Worm (Caenorhabditis elegans) whole organism, young adult: ENCODE data around the gene C25E10.17.
A peak's percentile ranks its signal among the peaks of the same experiment; 100 is the strongest.

ENCODE experiments used
- B0019.2 ChIP-seq: fragments of 200-800 bp; sonication (Bioruptor generic); conservative IDR thresholded peaks from 2 replicates; pipeline ENCODE4 v1.3.6; 2022; ENCODE audit warnings: missing genetic modification reagents, missing genetic modification characterization, missing compliant biosample characterization
- B0035.1 ChIP-seq: sonication (generic microtip); optimal IDR thresholded peaks from 2 replicates; lab custom pipeline; 2016; ENCODE audit warnings: missing genetic modification characterization, mild to moderate bottlenecking, missing compliant biosample characterization, missing genotype, missing genetic modification reagents
- B0336.3 ChIP-seq: fragments of 200-800 bp; sonication (Bioruptor generic); IDR thresholded peaks from 2 replicates; pipeline ENCODE4 v1.3.6; 2022; ENCODE audit warnings: missing genetic modification characterization, missing compliant biosample characterization
- F23B12.7 ChIP-seq: sonication (generic microtip); optimal IDR thresholded peaks from 2 replicates; lab custom pipeline; 2017; ENCODE audit warnings: missing genetic modification characterization, mild to moderate bottlenecking, missing compliant biosample characterization, antibody characterized with exemption, moderate library complexity; ENCODE audit not compliant: insufficient read depth
- T07F8.4 ChIP-seq: sonication (generic microtip); optimal IDR thresholded peaks from 2 replicates; lab custom pipeline; 2016; ENCODE audit warnings: mild to moderate bottlenecking, missing genetic modification characterization, moderate library complexity, missing compliant biosample characterization
- Y79H2A.3 ChIP-seq: fragments of 200-800 bp; sonication (Bioruptor generic); conservative IDR thresholded peaks from 2 replicates; pipeline ENCODE4 v1.3.6; 2022; ENCODE audit warnings: missing genetic modification reagents, missing genetic modification characterization, missing compliant biosample characterization
- Y95B8A.8 ChIP-seq: fragments of 200-800 bp; sonication (Bioruptor generic); IDR thresholded peaks from 2 replicates; pipeline ENCODE4 v1.3.6; 2022; ENCODE audit warnings: missing genetic modification reagents, missing genetic modification characterization, missing compliant biosample characterization
- ZK185.1 ChIP-seq: sonication (generic microtip); optimal IDR thresholded peaks from 2 replicates; lab custom pipeline; 2016; ENCODE audit warnings: mild to moderate bottlenecking, missing genetic modification characterization, missing compliant biosample characterization; ENCODE audit not compliant: poor library complexity, severe bottlenecking
- atf-7 ChIP-seq: sonication (generic microtip); optimal IDR thresholded peaks from 2 replicates; lab custom pipeline; 2017; ENCODE audit warnings: mild to moderate bottlenecking, missing genetic modification characterization, missing compliant biosample characterization
- attf-5 ChIP-seq: fragments of 200-800 bp; sonication (Bioruptor generic); optimal IDR thresholded peaks from 2 replicates; lab custom pipeline; 2018; ENCODE audit warnings: mild to moderate bottlenecking, missing genetic modification characterization, missing compliant biosample characterization
- cebp-1 ChIP-seq, 2 experiments: fragments of 200-800 bp in 1 of 2; sonication (Bioruptor generic) in 1 of 2; sonication (generic microtip) in 1 of 2; IDR thresholded peaks in 1 of 2; optimal IDR thresholded peaks in 1 of 2; 2 replicates each; pipeline versions ENCODE4 v1.3.6 to Lab custom; 2017 to 2022; ENCODE audit warnings: missing compliant biosample characterization in 2 of 2, missing genetic modification characterization in 2 of 2, mild to moderate bottlenecking in 1 of 2, missing genetic modification reagents in 1 of 2, moderate library complexity in 1 of 2
- ceh-58 ChIP-seq: fragments of 200-800 bp; sonication (Bioruptor generic); IDR thresholded peaks from 2 replicates; pipeline ENCODE4 v1.3.6; 2022; ENCODE audit warnings: missing genetic modification characterization, missing compliant biosample characterization
- dox-1 ChIP-seq: fragments of 200-800 bp; sonication (Bioruptor generic); IDR thresholded peaks from 2 replicates; pipeline ENCODE4 v1.3.6; 2022; ENCODE audit warnings: missing genetic modification reagents, missing genetic modification characterization, missing compliant biosample characterization
- egrh-3 ChIP-seq: fragments of 200-800 bp; sonication (Bioruptor generic); IDR thresholded peaks from 2 replicates; pipeline ENCODE4 v1.3.6; 2022; ENCODE audit warnings: missing genetic modification reagents, missing genetic modification characterization, missing compliant biosample characterization
- hlh-26 ChIP-seq: fragments of 200-800 bp; sonication (Bioruptor generic); conservative IDR thresholded peaks from 2 replicates; pipeline ENCODE4 v1.3.6; 2022; ENCODE audit warnings: missing genetic modification reagents, missing genetic modification characterization, missing compliant biosample characterization
- let-607 ChIP-seq, 2 experiments: fragments of 200-800 bp in 1 of 2; sonication (Bioruptor generic) in 1 of 2; sonication (generic microtip) in 1 of 2; optimal IDR thresholded peaks; 2 replicates each; lab custom pipeline; 2016 to 2018; ENCODE audit warnings: mild to moderate bottlenecking in 2 of 2, missing compliant biosample characterization in 2 of 2, missing genetic modification characterization in 2 of 2, moderate library complexity in 2 of 2, missing genotype in 1 of 2
- mes-4 ChIP-seq: sonication (generic microtip); optimal IDR thresholded peaks from 2 replicates; lab custom pipeline; 2016; ENCODE audit warnings: missing genotype, missing genetic modification characterization, missing compliant biosample characterization
- nfyb-1 ChIP-seq: fragments of 200-800 bp; sonication (Bioruptor generic); IDR thresholded peaks from 2 replicates; pipeline ENCODE4 v1.3.6; 2022; ENCODE audit warnings: missing genetic modification reagents, missing genetic modification characterization, missing compliant biosample characterization
- nhr-120 ChIP-seq: fragments of 200-800 bp; sonication (Bioruptor generic); IDR thresholded peaks from 2 replicates; pipeline ENCODE4 v1.3.6; 2022; ENCODE audit warnings: missing genetic modification characterization, missing compliant biosample characterization
- nhr-80 ChIP-seq: sonication (generic microtip); optimal IDR thresholded peaks from 2 replicates; lab custom pipeline; 2016; ENCODE audit warnings: missing genetic modification characterization, missing compliant biosample characterization
- nhr-90 ChIP-seq: sonication (generic microtip); optimal IDR thresholded peaks from 2 replicates; lab custom pipeline; 2016; ENCODE audit warnings: missing genotype, mild to moderate bottlenecking, missing genetic modification characterization, missing compliant biosample characterization
- pha-4 ChIP-seq: fragments of 150-350 bp; sonication (generic microtip); optimal IDR thresholded peaks from 2 replicates; lab custom pipeline; 2014; ENCODE audit warnings: missing biosample characterization, missing genetic modification reagents, missing genetic modification characterization
- snpc-1.1 ChIP-seq: sonication (generic microtip); optimal IDR thresholded peaks from 2 replicates; lab custom pipeline; 2017; ENCODE audit warnings: missing genetic modification characterization, mild to moderate bottlenecking, missing compliant biosample characterization, antibody characterized with exemption, moderate library complexity, missing genotype, missing genetic modification reagents; ENCODE audit not compliant: insufficient read depth
- snpc-4 ChIP-seq, 5 experiments: fragments of 150-350 bp in 1 of 5; sonication (generic microtip) in 4 of 5; optimal IDR thresholded peaks; 2 replicates each; lab custom pipeline; 2014 to 2018; ENCODE audit warnings: missing genetic modification characterization in 5 of 5, missing biosample characterization in 3 of 5, antibody characterized with exemption in 2 of 5, mild to moderate bottlenecking in 2 of 5, missing compliant biosample characterization in 2 of 5, missing genotype in 2 of 5, moderate library complexity in 2 of 5, missing genetic modification reagents in 1 of 5
- tlf-1 ChIP-seq: fragments of 200-800 bp; sonication (Bioruptor generic); optimal IDR thresholded peaks from 2 replicates; lab custom pipeline; 2018; ENCODE audit warnings: mild to moderate bottlenecking, missing genetic modification characterization, missing compliant biosample characterization
- unc-62 ChIP-seq: fragments of 150-350 bp; optimal IDR thresholded peaks from 2 replicates; lab custom pipeline; 2014; ENCODE audit warnings: missing biosample characterization, missing genetic modification reagents, missing genetic modification characterization
- xnd-1 ChIP-seq: sonication (generic microtip); optimal IDR thresholded peaks from 2 replicates; lab custom pipeline; 2016; ENCODE audit warnings: missing genotype, missing genetic modification reagents, missing genetic modification characterization, missing compliant biosample characterization
- ztf-28 ChIP-seq: fragments of 200-800 bp; sonication (Bioruptor generic); IDR thresholded peaks from 2 replicates; pipeline ENCODE4 v1.3.6; 2022; ENCODE audit warnings: missing genetic modification reagents, missing genetic modification characterization, missing compliant biosample characterization

The C25E10.17 gene

DNA sequence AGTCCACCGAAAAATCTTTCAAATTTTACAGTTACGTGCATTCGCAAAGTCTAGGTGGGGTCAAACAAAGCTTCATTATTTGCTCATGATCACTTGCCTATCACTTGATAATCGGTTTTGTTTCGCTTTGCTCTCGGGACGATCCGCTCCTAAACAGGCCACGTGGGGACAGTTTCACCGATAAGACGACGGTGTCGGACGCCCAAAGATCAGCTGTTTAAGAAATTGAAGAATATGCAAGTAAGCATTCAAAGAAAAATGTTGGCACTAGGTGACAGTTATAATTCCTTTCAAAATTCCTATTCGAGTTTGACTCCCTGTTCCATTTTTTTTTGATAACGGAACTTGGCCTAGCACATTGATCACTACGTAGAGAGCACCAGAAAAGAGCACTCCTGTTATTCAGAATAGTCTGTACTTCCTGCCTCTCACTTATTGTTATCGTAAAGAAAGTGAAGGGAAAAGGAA is 32.6 kb upstream of the C25E10.17 start (continued):
- TF ChIP-seq F23B12.7 (tag; lab: Kevin White, UChicago) (no peak), tlf-1 (GFP tag; lab: Kevin White, UChicago) (peak; percentile 57), nfyb-1 (GFP tag; lab: Robert Waterston, UW) (peak; percentile 60), snpc-4 (GFP tag; optimal IDR thresholded peaks at IDR 0.05; lab: Kevin White, UChicago) (no peak), snpc-4 (tag; optimal IDR thresholded peaks at IDR 0.05; lab: Kevin White, UChicago) (peak in 2 of 4 experiments; percentile 24 to 37), let-607 (tag; optimal IDR thresholded peaks at IDR 0.05; lab: Kevin White, UChicago) (peak; percentile 53 to 74), snpc-1.1 (no peak), B0019.2 (GFP tag; lab: Robert Waterston, UW) (no peak)

DNA sequence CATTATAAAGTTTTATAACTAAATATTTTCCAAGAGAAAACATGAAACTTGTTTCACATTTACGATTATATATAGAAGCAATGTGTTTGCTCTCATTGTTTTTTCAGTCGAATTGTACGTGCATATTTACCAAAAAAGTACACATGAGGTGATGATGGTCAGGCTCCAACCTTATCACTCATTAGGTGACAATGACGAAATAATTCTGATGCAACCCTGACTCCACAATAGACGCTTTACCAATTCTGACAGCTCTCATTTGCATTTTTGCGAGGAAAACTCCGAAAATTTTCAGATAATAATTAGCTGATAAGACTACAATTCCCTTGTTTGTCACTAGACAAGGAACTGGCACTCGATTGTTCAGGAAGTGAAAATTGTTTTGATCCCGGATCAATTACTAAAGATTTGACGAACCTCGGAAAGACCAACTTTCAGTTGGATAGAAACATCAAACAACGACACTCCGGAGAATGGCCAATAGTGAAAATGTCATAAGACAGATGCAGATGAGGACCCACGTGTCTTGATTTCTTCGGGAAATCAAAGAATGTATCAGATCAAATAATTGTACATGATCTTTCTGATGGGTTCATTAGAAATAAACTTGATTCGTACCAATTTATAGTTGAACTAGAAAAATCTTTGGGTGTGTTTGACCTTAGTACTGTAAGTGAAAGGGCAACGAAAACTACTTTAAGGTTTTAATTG is 31.6 kb upstream of the C25E10.17 start:
- TF ChIP-seq ZK185.1 (tag; lab: Kevin White, UChicago), result no peak
- TF ChIP-seq B0336.3 (GFP tag; lab: Robert Waterston, UW), result 0 out of 2 replicates have a peak, but pooled peaks have one; percentile 22
- TF ChIP-seq nhr-80, result peak; percentile 88
- TF ChIP-seq atf-7 (tag; lab: Kevin White, UChicago), result peak; percentile 50
- TF ChIP-seq attf-5 (GFP tag; lab: Kevin White, UChicago), result peak; percentile 29
- TF ChIP-seq nhr-90 (tag; lab: Kevin White, UChicago), result peak; percentile 61
- TF ChIP-seq ztf-28 (GFP tag; lab: Robert Waterston, UW), result no peak
- peak; percentile 49; the same call in 1 of the 2 replicates for TF ChIP-seq dox-1 (GFP tag; lab: Robert Waterston, UW)
- TF ChIP-seq snpc-4 (GFP tag; optimal IDR thresholded peaks at IDR 0.05; lab: Kevin White, UChicago), result no peak
- peak in 1 of 4 experiments; percentile 1 for TF ChIP-seq snpc-4 (tag; optimal IDR thresholded peaks at IDR 0.05; lab: Kevin White, UChicago)
- TF ChIP-seq let-607 (tag; optimal IDR thresholded peaks at IDR 0.05; lab: Kevin White, UChicago), result peak in 1 of 2 experiments; percentile 31
- TF ChIP-seq Y79H2A.3, result no peak
- no peak for TF ChIP-seq cebp-1 (GFP tag; IDR thresholded peaks at IDR 0.05; lab: Robert Waterston, UW)
- TF ChIP-seq cebp-1 (tag; optimal IDR thresholded peaks at IDR 0.05; lab: Kevin White, UChicago), result peak; percentile 63
- peak; percentile 19 for TF ChIP-seq unc-62 (GFP tag; lab: Kevin White, UChicago)

DNA sequence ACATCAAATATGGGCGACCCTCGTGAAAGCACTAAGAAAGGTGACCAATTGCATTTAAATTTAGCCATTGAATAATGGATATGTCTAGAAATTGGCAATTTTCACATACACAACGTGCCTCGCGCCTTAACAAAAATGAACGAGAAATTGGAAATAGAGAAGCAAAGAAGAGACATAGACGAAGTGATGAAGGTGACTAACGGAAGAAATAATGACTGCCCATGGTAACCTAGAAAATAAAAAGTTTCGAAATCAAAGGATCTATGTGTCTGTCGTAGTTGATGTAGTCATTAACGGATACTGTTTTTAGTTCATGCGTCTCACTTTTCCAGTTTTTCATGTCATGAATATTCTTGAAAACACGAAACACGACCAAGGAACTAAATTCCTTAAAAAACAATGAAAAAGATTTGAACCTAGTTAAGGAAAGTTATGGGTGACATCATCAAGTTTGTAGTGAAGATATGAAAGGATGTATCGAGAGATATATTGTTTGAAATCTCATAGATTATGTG is 30.7 kb upstream of the C25E10.17 start:
- TF ChIP-seq xnd-1 (tag; lab: Kevin White, UChicago) (no peak), pha-4 (no peak), ceh-58 (GFP tag; lab: Robert Waterston, UW) (no peak), cebp-1 (GFP tag; IDR thresholded peaks at IDR 0.05; lab: Robert Waterston, UW) (no peak), cebp-1 (tag; optimal IDR thresholded peaks at IDR 0.05; lab: Kevin White, UChicago) (peak; percentile 42), B0035.1 (tag; lab: Kevin White, UChicago) (no peak), mes-4 (tag; lab: Kevin White, UChicago) (no peak), T07F8.4 (tag; lab: Kevin White, UChicago) (no peak)

DNA sequence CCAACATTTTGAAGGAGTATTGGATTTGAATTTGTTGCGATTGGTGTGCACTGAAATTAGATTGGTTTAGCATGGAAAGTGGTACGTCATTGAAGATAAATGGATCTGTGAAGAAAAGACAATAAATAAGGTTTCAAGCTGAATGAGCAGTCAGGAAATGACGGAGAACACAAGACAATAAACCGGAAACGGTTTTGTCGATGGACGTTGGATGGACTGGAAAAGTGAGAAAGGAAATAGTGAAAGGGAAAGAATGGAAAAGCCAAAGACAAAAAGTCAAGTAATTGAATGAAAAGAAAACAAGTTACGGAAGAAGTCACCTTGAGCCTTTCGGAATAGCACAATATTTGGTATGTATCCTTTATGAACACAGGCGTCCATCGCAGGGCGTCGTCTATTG is 28.9 kb upstream of the C25E10.17 start, which contains the start of gene T27E4.7:
TSS of gene T27E4.7 (minus strand) at position 50 of the 400 bp plus-strand sequence.
- TF ChIP-seq egrh-3 (GFP tag; lab: Robert Waterston, UW) (no peak), hlh-26 (no peak), Y95B8A.8 (no peak), ztf-28 (GFP tag; lab: Robert Waterston, UW) (no peak), dox-1 (GFP tag; lab: Robert Waterston, UW) (no peak), nhr-120 (GFP tag; lab: Robert Waterston, UW) (no peak)
